Fruit fly (Drosophila melanogaster) whole organism, pupa: Measurements from ENCODE around the gene CG1552.
A peak's percentile ranks its signal among the peaks of the same experiment; 100 is the strongest.
"Not testable (repeated sequence)": the region's sequence is repeated elsewhere in the genome, so short reads cannot be mapped to it uniquely, and the experiment has no call there.

Experiments used
- CG10348 ChIP-seq: fragments of 200-800 bp; sonication (Bioruptor generic); IDR thresholded peaks from 2 replicates; pipeline ENCODE4 v1.3.6; 2022; ENCODE audit warnings: missing biosample characterization, missing genetic modification characterization
- CG12605 ChIP-seq: fragments of 200-800 bp; sonication (Bioruptor generic); IDR thresholded peaks from 2 replicates; pipeline ENCODE4 v1.3.6; 2022; ENCODE audit warnings: missing biosample characterization, missing genetic modification characterization
- CG13204 ChIP-seq: fragments of 200-800 bp; sonication (Bioruptor generic); optimal IDR thresholded peaks from 2 replicates; lab custom pipeline; 2018; ENCODE audit warnings: missing biosample characterization, mild to moderate bottlenecking, missing genetic modification characterization, moderate library complexity
- CG14655 ChIP-seq: fragments of 200-800 bp; sonication (Bioruptor generic); optimal IDR thresholded peaks from 3 replicates; lab custom pipeline; 2017; ENCODE audit warnings: mild to moderate bottlenecking, missing biosample characterization, missing genetic modification reagents, missing genetic modification characterization
- CG15710 ChIP-seq: fragments of 200-800 bp; sonication (Bioruptor generic); optimal IDR thresholded peaks from 2 replicates; lab custom pipeline; 2018; ENCODE audit warnings: missing biosample characterization, mild to moderate bottlenecking, missing genetic modification characterization, moderate library complexity
- CG17806 ChIP-seq: fragments of 200-800 bp; sonication (Bioruptor generic); optimal IDR thresholded peaks from 2 replicates; lab custom pipeline; 2018; ENCODE audit warnings: missing biosample characterization, mild to moderate bottlenecking, missing genetic modification characterization, moderate library complexity
- CG32121 ChIP-seq: fragments of 200-800 bp; sonication (Bioruptor generic); IDR thresholded peaks from 2 replicates; pipeline ENCODE4 v1.3.6; 2022; ENCODE audit warnings: missing biosample characterization, missing genetic modification characterization
- CG34367 ChIP-seq: fragments of 200-800 bp; sonication (Bioruptor generic); optimal IDR thresholded peaks from 2 replicates; lab custom pipeline; 2018; ENCODE audit warnings: missing biosample characterization, mild to moderate bottlenecking, missing genetic modification characterization
- CG4496 ChIP-seq: fragments of 200-800 bp; sonication (Bioruptor generic); IDR thresholded peaks from 3 replicates; pipeline ENCODE4 v1.3.6; 2022; ENCODE audit warnings: missing biosample characterization, missing genetic modification characterization
- CG8159 ChIP-seq: fragments of 200-800 bp; sonication (Bioruptor generic); optimal IDR thresholded peaks from 3 replicates; lab custom pipeline; 2018; ENCODE audit warnings: missing biosample characterization, mild to moderate bottlenecking, missing genetic modification characterization, moderate library complexity
- CG8301 ChIP-seq: fragments of 200-800 bp; sonication (Bioruptor generic); optimal IDR thresholded peaks from 2 replicates; lab custom pipeline; 2018; ENCODE audit warnings: missing biosample characterization, mild to moderate bottlenecking, missing genetic modification characterization
- CG9948 ChIP-seq: fragments of 200-800 bp; sonication (Bioruptor generic); optimal IDR thresholded peaks from 2 replicates; lab custom pipeline; 2018; ENCODE audit warnings: missing biosample characterization, mild to moderate bottlenecking, missing genetic modification characterization, moderate library complexity
- D1 ChIP-seq: fragments of 200-800 bp; sonication (Bioruptor generic); optimal IDR thresholded peaks from 2 replicates; lab custom pipeline; 2018; ENCODE audit warnings: missing biosample characterization, mild to moderate bottlenecking, missing genetic modification characterization, moderate library complexity
- EcR ChIP-seq: fragments of 200-800 bp; sonication (Bioruptor generic); optimal IDR thresholded peaks from 3 replicates; lab custom pipeline; 2019; ENCODE audit warnings: missing biosample characterization, missing genetic modification characterization, mild to moderate bottlenecking, moderate library complexity, missing genetic modification reagents
- Ets98B ChIP-seq: fragments of 200-800 bp; sonication (Bioruptor generic); IDR thresholded peaks from 2 replicates; pipeline ENCODE4 v1.3.6; 2022; ENCODE audit warnings: missing biosample characterization, missing genetic modification characterization
- Pif1A ChIP-seq: fragments of 200-800 bp; sonication (Bioruptor generic); optimal IDR thresholded peaks from 3 replicates; lab custom pipeline; 2016; ENCODE audit warnings: missing biosample characterization, missing genetic modification characterization
- Pif1B ChIP-seq: fragments of 200-800 bp; sonication (Bioruptor generic); optimal IDR thresholded peaks from 3 replicates; lab custom pipeline; 2016; ENCODE audit warnings: missing biosample characterization, missing genetic modification characterization
- Snoo ChIP-seq: fragments of 200-800 bp; sonication (Bioruptor generic); optimal IDR thresholded peaks from 3 replicates; lab custom pipeline; 2017; ENCODE audit warnings: missing biosample characterization, mild to moderate bottlenecking, missing genetic modification characterization, inconsistent platforms
- fd96Ca ChIP-seq: fragments of 200-800 bp; sonication (Bioruptor generic); IDR thresholded peaks from 3 replicates; pipeline ENCODE4 v1.3.6; 2022; ENCODE audit warnings: missing biosample characterization, missing genetic modification characterization
- gl ChIP-seq: fragments of 200-800 bp; sonication (Bioruptor generic); optimal IDR thresholded peaks from 2 replicates; lab custom pipeline; 2018; ENCODE audit warnings: missing biosample characterization, mild to moderate bottlenecking, missing genetic modification characterization
- rn ChIP-seq: fragments of 200-800 bp; sonication (Bioruptor generic); IDR thresholded peaks from 2 replicates; pipeline ENCODE4 v1.3.6; 2022; ENCODE audit warnings: missing biosample characterization, missing genetic modification characterization

Gene CG1552

DNA sequence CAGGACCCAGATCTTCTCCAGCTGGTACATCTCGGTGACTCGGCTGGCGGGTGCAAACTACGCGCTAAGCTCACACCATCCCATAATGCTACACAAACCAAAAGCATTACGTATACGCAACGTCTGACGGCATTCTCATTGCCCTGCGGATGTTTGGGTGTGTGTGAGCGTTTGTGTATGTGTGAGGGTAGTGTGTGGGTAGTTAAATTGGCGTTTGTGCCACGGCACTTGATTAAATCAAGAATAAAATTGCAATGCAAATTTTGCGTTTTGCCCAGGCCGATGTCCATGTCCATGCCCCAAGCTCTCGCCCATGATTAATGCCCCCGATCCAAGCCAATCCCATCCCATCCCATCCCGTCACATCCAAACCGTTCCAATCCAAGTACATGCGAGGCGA, at the start of gene CG1552:
Gene CG1552, minus strand, starts transcription at position 101 of the 400 bp plus-strand sequence.
- TF ChIP-seq CG8301 (no peak), CG14655 (GFP tag; lab: Kevin White, UChicago) (no peak), rn (GFP tag; lab: Robert Waterston, UW) (no peak), Ets98B (GFP tag; lab: Robert Waterston, UW) (no peak), EcR (GFP tag; lab: Kevin White, UChicago) (no peak), CG9948 (tag; lab: Kevin White, UChicago) (no peak), CG13204 (GFP tag; lab: Kevin White, UChicago) (no peak), CG4496 (GFP tag; lab: Robert Waterston, UW) (no peak)

DNA sequence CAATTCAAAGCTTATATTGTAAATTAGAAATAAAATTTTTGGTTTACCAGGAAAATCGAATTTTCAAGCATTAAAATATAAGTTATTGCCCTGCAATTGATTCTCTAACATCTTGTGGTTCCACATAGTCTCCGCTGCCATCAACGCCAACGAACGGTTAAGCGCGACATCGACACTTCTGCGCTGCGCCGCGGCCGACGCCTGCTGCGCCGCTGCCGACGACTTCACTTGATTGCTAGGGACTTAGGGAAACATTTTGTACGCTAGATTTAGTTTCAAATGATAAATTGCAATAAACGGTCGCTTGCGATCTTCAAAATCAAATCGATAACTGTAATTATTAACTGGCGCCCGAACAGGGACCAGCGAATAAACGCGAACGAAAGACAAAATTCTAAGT, 42.6 kb upstream of the CG1552 start, which contains the start of gene CG42249:
Gene CG42249, plus strand, starts transcription at position 301 of the 400 bp plus-strand sequence.
- TF ChIP-seq Snoo; CG4496 (GFP tag; lab: Robert Waterston, UW); D1 (tag; lab: Kevin White, UChicago): not testable (repeated sequence)
- TF ChIP-seq, all 21 proteins: peak for 0; not testable (repeated sequence) for 21

DNA sequence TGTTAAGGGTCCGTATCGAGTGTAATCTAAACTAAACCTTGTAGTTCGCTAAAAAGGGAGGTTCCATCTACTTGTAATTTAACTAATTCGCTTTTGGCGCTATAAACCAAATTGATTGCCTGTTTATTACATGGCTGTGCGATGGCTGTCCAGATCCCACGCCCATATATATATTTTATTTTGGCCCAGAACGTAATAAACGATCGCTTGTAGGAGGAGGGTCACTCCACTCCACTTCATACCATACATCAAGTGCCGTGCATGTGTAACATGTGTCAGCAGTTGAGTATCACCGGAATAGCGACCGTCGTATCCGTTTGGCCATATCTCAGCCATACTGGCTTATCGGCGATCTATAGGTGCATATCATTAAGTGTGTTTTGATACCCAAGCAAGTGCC, 41.9 kb upstream of the CG1552 start:
- TF ChIP-seq CG14655 (GFP tag; lab: Kevin White, UChicago) (no peak), CG10348 (GFP tag; lab: Robert Waterston, UW) (no peak), D1 (tag; lab: Kevin White, UChicago) (no peak), EcR (GFP tag; lab: Kevin White, UChicago) (no peak), CG12605 (GFP tag; lab: Robert Waterston, UW) (no peak), CG32121 (GFP tag; lab: Robert Waterston, UW) (no peak), CG13204 (GFP tag; lab: Kevin White, UChicago) (no peak), gl (no peak), CG8301 (no peak), Ets98B (GFP tag; lab: Robert Waterston, UW) (no peak), rn (GFP tag; lab: Robert Waterston, UW) (no peak), CG4496 (GFP tag; lab: Robert Waterston, UW) (no peak), Snoo (no peak), CG17806 (no peak), Pif1A (GFP tag; lab: Kevin White, UChicago) (no peak), fd96Ca (GFP tag; lab: Robert Waterston, UW) (no peak)

DNA sequence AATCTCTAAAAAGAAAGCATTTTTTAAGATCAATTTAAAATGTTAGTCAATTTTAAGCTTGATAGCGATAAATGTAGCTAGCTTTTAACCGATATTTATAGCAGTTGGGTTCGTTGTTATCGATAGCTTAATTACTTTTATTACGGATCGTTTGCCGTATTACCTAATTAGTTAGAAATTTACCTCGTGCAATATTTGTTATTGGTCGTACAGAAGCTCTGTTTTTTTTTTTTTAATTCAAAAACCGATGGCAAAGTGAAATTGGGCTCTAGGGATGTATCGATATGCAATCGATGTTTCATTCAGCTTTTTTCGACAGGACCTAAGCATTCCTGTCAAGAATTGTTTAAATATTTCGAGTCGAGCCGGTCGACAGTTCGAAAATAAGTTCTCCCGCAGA, 38.8 kb upstream of the CG1552 start, which contains the start of gene CG2061:
Gene CG2061, plus strand, starts transcription at position 292 of the 400 bp plus-strand sequence.
- TF ChIP-seq CG14655 (GFP tag; lab: Kevin White, UChicago), result no peak
- TF ChIP-seq CG15710 (tag; lab: Kevin White, UChicago), result no peak
- TF ChIP-seq Pif1A (GFP tag; lab: Kevin White, UChicago), result no peak
- TF ChIP-seq CG17806, result no peak
- TF ChIP-seq CG32121 (GFP tag; lab: Robert Waterston, UW), result no peak
- no peak for TF ChIP-seq CG8159 (tag; lab: Kevin White, UChicago)
- no peak for TF ChIP-seq Snoo
- TF ChIP-seq Pif1B (GFP tag; lab: Kevin White, UChicago), result no peak
- TF ChIP-seq rn (GFP tag; lab: Robert Waterston, UW), result no peak
- TF ChIP-seq CG8301, result no peak
- TF ChIP-seq CG4496 (GFP tag; lab: Robert Waterston, UW), result no peak
- no peak for TF ChIP-seq fd96Ca (GFP tag; lab: Robert Waterston, UW)
- TF ChIP-seq EcR (GFP tag; lab: Kevin White, UChicago), result no peak
- TF ChIP-seq CG10348 (GFP tag; lab: Robert Waterston, UW), result no peak
- no peak for TF ChIP-seq CG12605 (GFP tag; lab: Robert Waterston, UW)
- TF ChIP-seq CG9948 (tag; lab: Kevin White, UChicago), result no peak
- TF ChIP-seq gl, result no peak

DNA sequence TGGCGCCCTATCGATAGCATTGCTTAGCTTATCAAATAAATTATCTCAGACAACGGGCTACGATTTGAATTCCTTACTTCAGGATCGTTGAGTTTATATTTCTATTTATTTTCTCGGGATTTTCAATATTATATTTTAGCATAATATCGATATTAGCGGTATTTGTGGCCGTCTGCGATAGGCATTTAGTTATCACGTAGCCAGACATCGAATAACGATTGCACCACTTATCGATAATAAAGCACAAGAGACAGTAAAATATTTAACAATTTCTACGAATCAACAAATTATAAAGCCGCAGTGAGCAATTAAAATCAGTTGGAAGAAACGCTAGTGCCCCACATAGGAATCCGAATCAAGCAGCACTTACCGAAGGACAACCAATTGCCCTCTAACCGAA, 36.8 kb upstream of the CG1552 start, which contains the start of gene CG2076:
Gene CG2076, plus strand, starts transcription at position 50 of the 400 bp plus-strand sequence.
- TF ChIP-seq CG13204 (GFP tag; lab: Kevin White, UChicago) (no peak), Ets98B (GFP tag; lab: Robert Waterston, UW) (no peak), CG8159 (tag; lab: Kevin White, UChicago) (no peak)

DNA sequence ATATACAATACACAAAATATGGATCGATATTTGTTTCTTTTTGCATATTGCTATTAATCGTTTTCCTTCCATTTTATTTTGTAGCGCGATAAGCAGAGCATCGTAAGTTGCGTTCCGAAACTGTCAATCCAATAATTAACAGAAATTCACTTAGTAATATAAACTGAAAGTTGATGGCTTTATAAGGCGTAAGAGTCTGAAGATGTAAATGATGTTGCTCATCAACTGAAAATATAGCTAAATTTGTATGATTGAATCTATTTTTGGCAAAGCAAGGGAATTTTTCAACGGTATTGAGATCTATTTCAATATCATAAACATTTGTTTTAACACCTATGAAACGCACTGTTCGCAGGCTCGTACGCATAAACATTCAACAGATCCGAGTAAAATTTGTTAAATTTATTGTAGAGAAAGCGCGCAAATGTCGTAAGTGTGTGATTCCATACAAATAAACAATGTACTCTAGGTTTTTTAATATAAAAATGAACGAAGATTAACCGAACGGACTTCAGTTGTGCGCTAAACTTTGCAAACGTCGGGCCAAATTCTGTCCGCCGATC, 35.5 kb upstream of the CG1552 start, which contains the start of gene Vago:
Gene Vago, plus strand, starts transcription at position 513 of the 563 bp plus-strand sequence.
- TF ChIP-seq CG8159 (tag; lab: Kevin White, UChicago) (peak; percentile 26), CG8301 (peak; percentile 17), EcR (GFP tag; lab: Kevin White, UChicago) (no peak)
- TF ChIP-seq, all 21 proteins: peak for 2

DNA sequence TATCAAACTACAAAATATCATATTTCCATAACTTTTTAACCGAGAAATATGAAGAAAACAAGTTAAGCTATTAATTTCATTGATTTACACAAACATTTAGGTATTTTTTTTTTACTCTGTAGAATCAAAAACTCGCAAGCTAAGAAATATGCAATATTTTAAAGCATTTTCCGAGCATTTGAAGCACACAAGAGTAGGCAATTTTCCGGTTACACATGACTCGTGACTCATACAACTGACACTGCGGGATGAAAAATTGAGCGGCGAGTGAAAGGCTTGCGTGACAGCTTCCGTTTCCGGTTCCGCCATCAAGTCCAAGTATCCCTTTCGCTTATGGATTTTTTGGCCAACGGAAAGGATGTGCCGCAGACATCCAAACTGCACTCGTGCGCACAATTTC, 34.0 kb upstream of the CG1552 start:
- TF ChIP-seq Pif1A (GFP tag; lab: Kevin White, UChicago) (no peak), Snoo (no peak), Pif1B (GFP tag; lab: Kevin White, UChicago) (no peak), CG13204 (GFP tag; lab: Kevin White, UChicago) (no peak), CG34367 (tag; lab: Kevin White, UChicago) (no peak), CG8301 (no peak), CG4496 (GFP tag; lab: Robert Waterston, UW) (peak; percentile 55; the same call in 1 of the 3 replicates)
